Fruit fly (Drosophila melanogaster) whole organism, embryonic: ENCODE data around the gene Art1.
A peak's percentile ranks its signal among the peaks of the same experiment; 100 is the strongest.

ENCODE experiments used
- Bdp1 ChIP-seq: fragments of 200-800 bp; sonication (Bioruptor generic); optimal IDR thresholded peaks from 3 replicates; lab custom pipeline; 2016; ENCODE audit warnings: missing biosample characterization, missing genetic modification characterization
- CG11093 ChIP-seq: fragments of 200-800 bp; sonication (Bioruptor generic); IDR thresholded peaks from 3 replicates; pipeline ENCODE4 v1.3.6; 2022; ENCODE audit warnings: missing biosample characterization, missing genetic modification characterization
- CG11504 ChIP-seq: fragments of 200-800 bp; sonication (Bioruptor generic); optimal IDR thresholded peaks from 3 replicates; lab custom pipeline; 2019; ENCODE audit warnings: missing biosample characterization, mild to moderate bottlenecking, missing genetic modification characterization, moderate library complexity
- CG11560 ChIP-seq: fragments of 200-800 bp; sonication (Bioruptor generic); IDR thresholded peaks from 3 replicates; pipeline ENCODE4 v1.3.6; 2022; ENCODE audit warnings: missing biosample characterization, missing genetic modification characterization
- CG11723 ChIP-seq: fragments of 200-800 bp; sonication (Bioruptor generic); optimal IDR thresholded peaks from 2 replicates; lab custom pipeline; 2017; ENCODE audit warnings: missing biosample characterization, mild to moderate bottlenecking, missing genetic modification characterization
- CG12104 ChIP-seq: fragments of 200-800 bp; sonication (Bioruptor generic); optimal IDR thresholded peaks from 3 replicates; lab custom pipeline; 2016; ENCODE audit warnings: missing biosample characterization, missing genetic modification characterization
- CG12299 ChIP-seq: fragments of 200-800 bp; sonication (Bioruptor generic); optimal IDR thresholded peaks from 2 replicates; lab custom pipeline; 2018; ENCODE audit warnings: missing biosample characterization, mild to moderate bottlenecking, missing genetic modification characterization
- CG12769 ChIP-seq: fragments of 200-800 bp; sonication (Bioruptor generic); optimal IDR thresholded peaks from 2 replicates; lab custom pipeline; 2019; ENCODE audit warnings: missing biosample characterization, mild to moderate bottlenecking, missing genetic modification characterization, moderate library complexity
- CG12942 ChIP-seq: fragments of 200-800 bp; sonication (Bioruptor generic); optimal IDR thresholded peaks from 3 replicates; lab custom pipeline; 2016; ENCODE audit warnings: missing biosample characterization, missing genetic modification characterization
- CG1529 ChIP-seq: fragments of 200-800 bp; sonication (Bioruptor generic); optimal IDR thresholded peaks from 3 replicates; lab custom pipeline; 2018; ENCODE audit warnings: missing biosample characterization, missing genetic modification characterization
- CG1647 ChIP-seq: fragments of 200-800 bp; sonication (Bioruptor generic); optimal IDR thresholded peaks from 3 replicates; lab custom pipeline; 2016; ENCODE audit warnings: missing biosample characterization, missing genetic modification characterization
- CG17328 ChIP-seq: fragments of 200-800 bp; sonication (Bioruptor generic); IDR thresholded peaks from 2 replicates; pipeline ENCODE4 v1.3.6; 2022; ENCODE audit warnings: missing biosample characterization, missing genetic modification characterization
- CG17612 ChIP-seq: fragments of 200-800 bp; sonication (Bioruptor generic); IDR thresholded peaks from 2 replicates; pipeline ENCODE4 v1.3.6; 2022; ENCODE audit warnings: missing biosample characterization, missing genetic modification characterization
- CG17802 ChIP-seq: fragments of 200-800 bp; sonication (Bioruptor generic); optimal IDR thresholded peaks from 2 replicates; lab custom pipeline; 2018; ENCODE audit warnings: missing biosample characterization, mild to moderate bottlenecking, missing genetic modification characterization, moderate library complexity
- CG18011 ChIP-seq: fragments of 200-800 bp; sonication (Bioruptor generic); optimal IDR thresholded peaks from 2 replicates; lab custom pipeline; 2017; ENCODE audit warnings: missing biosample characterization, missing genetic modification characterization, mild to moderate bottlenecking, moderate library complexity, missing genotype
- CG2875 ChIP-seq: fragments of 200-800 bp; sonication (Bioruptor generic); optimal IDR thresholded peaks from 2 replicates; lab custom pipeline; 2017; ENCODE audit warnings: missing biosample characterization, mild to moderate bottlenecking, missing genetic modification characterization, missing genetic modification reagents
- CG30403 ChIP-seq: fragments of 200-800 bp; sonication (Bioruptor generic); optimal IDR thresholded peaks from 3 replicates; lab custom pipeline; 2016; ENCODE audit warnings: missing biosample characterization, missing genetic modification characterization
- CG30431 ChIP-seq: fragments of 200-800 bp; sonication (Bioruptor generic); optimal IDR thresholded peaks from 2 replicates; lab custom pipeline; 2017; ENCODE audit warnings: missing biosample characterization, missing genetic modification characterization
- CG31441 ChIP-seq: fragments of 200-800 bp; sonication (Bioruptor generic); IDR thresholded peaks from 2 replicates; pipeline ENCODE4 v1.3.6; 2022; ENCODE audit warnings: missing biosample characterization, missing genetic modification characterization
- CG32532 ChIP-seq: fragments of 200-800 bp; sonication (Bioruptor generic); IDR thresholded peaks from 2 replicates; pipeline ENCODE4 v1.3.6; 2022; ENCODE audit warnings: missing biosample characterization, missing genetic modification characterization
- CG4854 ChIP-seq: fragments of 200-800 bp; sonication (Bioruptor generic); optimal IDR thresholded peaks from 2 replicates; lab custom pipeline; 2016; ENCODE audit warnings: missing biosample characterization, missing genetic modification characterization, inconsistent platforms
- CG6254 ChIP-seq: fragments of 200-800 bp; sonication (Bioruptor generic); optimal IDR thresholded peaks from 3 replicates; lab custom pipeline; 2017; ENCODE audit warnings: mild to moderate bottlenecking, missing biosample characterization, missing genetic modification reagents, missing genetic modification characterization
- CG6654 ChIP-seq: fragments of 200-800 bp; sonication (Bioruptor generic); optimal IDR thresholded peaks from 2 replicates; lab custom pipeline; 2017; ENCODE audit warnings: missing biosample characterization, mild to moderate bottlenecking, missing genetic modification characterization
- CG8388 ChIP-seq: fragments of 200-800 bp; sonication (Bioruptor generic); optimal IDR thresholded peaks from 2 replicates; lab custom pipeline; 2019; ENCODE audit warnings: missing biosample characterization, mild to moderate bottlenecking, missing genetic modification characterization, moderate library complexity
- D ChIP-seq, 2 experiments: fragments of 200-800 bp in 1 of 2; fragments of >200 bp in 1 of 2; sonication (Bioruptor generic) in 1 of 2; optimal IDR thresholded peaks; 2 replicates in 1 of 2; 3 replicates in 1 of 2; lab custom pipeline; 2017; ENCODE audit warnings: mild to moderate bottlenecking in 1 of 2, missing biosample characterization in 1 of 2, missing genetic modification characterization in 1 of 2, missing genetic modification reagents in 1 of 2
- Dbx ChIP-seq: fragments of 200-800 bp; sonication (Bioruptor generic); IDR thresholded peaks from 3 replicates; pipeline ENCODE4 v1.3.6; 2022; ENCODE audit warnings: missing biosample characterization, missing genetic modification characterization
- Dfd ChIP-seq, 2 experiments: fragments of >200 bp; optimal IDR thresholded peaks; 2 replicates each; lab custom pipeline; 2017; ENCODE audit warnings: missing biosample characterization in 2 of 2, missing genetic modification characterization in 2 of 2
- Doc2 ChIP-seq: fragments of 200-800 bp; sonication (Bioruptor generic); IDR thresholded peaks from 2 replicates; pipeline ENCODE4 v1.3.6; 2022; ENCODE audit warnings: missing biosample characterization, missing genetic modification characterization
- Doc3 ChIP-seq: fragments of 200-800 bp; sonication (Bioruptor generic); IDR thresholded peaks from 3 replicates; pipeline ENCODE4 v1.3.6; 2022; ENCODE audit warnings: missing biosample characterization, missing genetic modification characterization; ENCODE audit not compliant: partially characterized antibody
- ERR ChIP-seq: fragments of 200-800 bp; sonication (Bioruptor generic); optimal IDR thresholded peaks from 2 replicates; lab custom pipeline; 2016; ENCODE audit warnings: missing biosample characterization, missing genetic modification characterization
- Hr51 ChIP-seq, 2 experiments: fragments of 200-800 bp; sonication (Bioruptor generic); optimal IDR thresholded peaks; 2 replicates in 1 of 2; 3 replicates in 1 of 2; lab custom pipeline; 2016 to 2018; ENCODE audit warnings: missing biosample characterization in 2 of 2, missing genetic modification characterization in 2 of 2, mild to moderate bottlenecking in 1 of 2, moderate library complexity in 1 of 2
- NFAT ChIP-seq: fragments of 200-800 bp; sonication (Bioruptor generic); IDR thresholded peaks from 2 replicates; pipeline ENCODE4 v1.3.6; 2022; ENCODE audit warnings: missing biosample characterization, missing genetic modification characterization
- Nf-YB ChIP-seq: fragments of 200-800 bp; sonication (Bioruptor generic); optimal IDR thresholded peaks from 3 replicates; lab custom pipeline; 2019; ENCODE audit warnings: missing biosample characterization, mild to moderate bottlenecking, missing genetic modification characterization, moderate library complexity
- Ptx1 ChIP-seq: fragments of 200-800 bp; sonication (Bioruptor generic); IDR thresholded peaks from 2 replicates; pipeline ENCODE4 v1.3.6; 2022; ENCODE audit warnings: missing biosample characterization, missing genetic modification characterization
- Sox102F ChIP-seq: fragments of 200-800 bp; sonication (Bioruptor generic); optimal IDR thresholded peaks from 2 replicates; lab custom pipeline; 2018; ENCODE audit warnings: missing biosample characterization, mild to moderate bottlenecking, missing genetic modification characterization, moderate library complexity
- cwo ChIP-seq: fragments of 200-800 bp; sonication (Bioruptor generic); optimal IDR thresholded peaks from 3 replicates; lab custom pipeline; 2017; ENCODE audit warnings: missing biosample characterization, missing genetic modification characterization, mild to moderate bottlenecking, moderate library complexity, missing genetic modification reagents
- dati ChIP-seq: fragments of 200-800 bp; sonication (Bioruptor generic); IDR thresholded peaks from 2 replicates; pipeline ENCODE4 v1.3.6; 2022; ENCODE audit warnings: missing biosample characterization, missing genetic modification characterization
- fd64A ChIP-seq: fragments of 200-800 bp; sonication (Bioruptor generic); optimal IDR thresholded peaks from 3 replicates; lab custom pipeline; 2018; ENCODE audit warnings: missing biosample characterization, mild to moderate bottlenecking, missing genetic modification characterization
- gcm2 ChIP-seq: fragments of 200-800 bp; sonication (Bioruptor generic); optimal IDR thresholded peaks from 2 replicates; lab custom pipeline; 2016; ENCODE audit warnings: missing biosample characterization, missing genetic modification characterization
- pb ChIP-seq: fragments of 200-800 bp; sonication (Bioruptor generic); optimal IDR thresholded peaks from 3 replicates; lab custom pipeline; 2016; ENCODE audit warnings: missing biosample characterization, missing genetic modification characterization
- ranshi ChIP-seq: fragments of 200-800 bp; sonication (Bioruptor generic); IDR thresholded peaks from 2 replicates; pipeline ENCODE4 v1.3.6; 2022; ENCODE audit warnings: missing biosample characterization, missing genetic modification characterization
- row ChIP-seq: fragments of 200-800 bp; sonication (Bioruptor generic); IDR thresholded peaks from 3 replicates; pipeline ENCODE4 v1.3.6; 2022; ENCODE audit warnings: missing biosample characterization, missing genetic modification characterization
- sens ChIP-seq: fragments of 200-800 bp; sonication (Bioruptor generic); peaks from one replicate; lab custom pipeline; 2016; ENCODE audit warnings: missing biosample characterization, missing genetic modification characterization
- sna ChIP-seq: fragments of 200-800 bp; sonication (Bioruptor generic); IDR thresholded peaks from 2 replicates; pipeline ENCODE4 v1.3.6; 2022; ENCODE audit warnings: missing biosample characterization, missing genetic modification characterization; ENCODE audit not compliant: partially characterized antibody
- sob ChIP-seq: fragments of 200-800 bp; sonication (Bioruptor generic); IDR thresholded peaks from 2 replicates; pipeline ENCODE4 v1.3.6; 2022; ENCODE audit warnings: missing biosample characterization, missing genetic modification characterization
- ttk ChIP-seq: fragments of 200-800 bp; sonication (Bioruptor generic); IDR thresholded peaks from 2 replicates; pipeline ENCODE4 v2.1.2; 2022; ENCODE audit warnings: missing biosample characterization, missing genetic modification characterization
- zfh1 ChIP-seq: fragments of 200-800 bp; sonication (Bioruptor generic); IDR thresholded peaks from 3 replicates; pipeline ENCODE4 v1.3.6; 2022; ENCODE audit warnings: missing biosample characterization, missing genetic modification characterization

The Art1 gene

dm6 chr3R:10760966-10761855, 26.8 kb downstream of the Art1 start, which contains the start of the genes MED7 and Cap-H2 (continued):
- no peak for TF ChIP-seq CG8388 (GFP tag; lab: Kevin White, UChicago)
- TF ChIP-seq CG12104: peak; percentile 32
- TF ChIP-seq CG1647 (GFP tag; lab: Kevin White, UChicago): peak; percentile 68
- TF ChIP-seq Dfd (GFP tag; optimal IDR thresholded peaks at IDR 0.05; lab: Kevin White, UChicago): no peak
- TF ChIP-seq ranshi (GFP tag; lab: Robert Waterston, UW): peak; percentile 91
- TF ChIP-seq CG12299: peak; percentile 47
- TF ChIP-seq CG12769: peak; percentile 69
- TF ChIP-seq fd64A (GFP tag; lab: Kevin White, UChicago): no peak
- peak; percentile 88 for TF ChIP-seq zfh1 (GFP tag; lab: Robert Waterston, UW)
- TF ChIP-seq Nf-YB: peak; percentile 55
- TF ChIP-seq NFAT: peak; percentile 69
- TF ChIP-seq Bdp1 (GFP tag; lab: Kevin White, UChicago): peak; percentile 70
- peak; percentile 88 for TF ChIP-seq ttk (GFP tag; lab: Robert Waterston, UW)
- peak; percentile 0 for TF ChIP-seq CG17802 (tag; lab: Kevin White, UChicago)
- TF ChIP-seq CG11504 (tag; lab: Kevin White, UChicago): no peak
- TF ChIP-seq sob: peak; percentile 93
- TF ChIP-seq dati (GFP tag; lab: Robert Waterston, UW): 0 out of 2 replicates have a peak, but pooled peaks have one; percentile 18
- TF ChIP-seq Ptx1 (GFP tag; lab: Robert Waterston, UW): peak; percentile 89
- TF ChIP-seq row: peak; percentile 98
- peak; percentile 25 for TF ChIP-seq D (optimal IDR thresholded peaks at IDR 0.05; lab: Kevin White, UChicago)
- peak; percentile 60 for TF ChIP-seq D (GFP tag; optimal IDR thresholded peaks at IDR 0.05; lab: Kevin White, UChicago)
- no peak for TF ChIP-seq CG2875
- TF ChIP-seq CG17328 (GFP tag; lab: Robert Waterston, UW): peak; percentile 78
- TF ChIP-seq CG30403 (GFP tag; lab: Kevin White, UChicago): peak; percentile 91
- TF ChIP-seq pb (GFP tag; lab: Kevin White, UChicago): peak; percentile 50
- peak; percentile 76 for TF ChIP-seq CG4854 (GFP tag; lab: Kevin White, UChicago)
- peak; percentile 52 for TF ChIP-seq CG30431 (GFP tag; lab: Kevin White, UChicago)
- TF ChIP-seq CG6654: peak; percentile 7
- peak; percentile 99 for TF ChIP-seq Doc3 (GFP tag; lab: Robert Waterston, UW)
- TF ChIP-seq CG6254 (GFP tag; lab: Kevin White, UChicago): peak; percentile 18
- TF ChIP-seq CG17612 (GFP tag; lab: Robert Waterston, UW): peak; percentile 55; the same call in 1 of the 2 replicates
- TF ChIP-seq Doc2 (GFP tag; lab: Robert Waterston, UW): no peak
- peak; percentile 49; the same call in 1 of the 3 replicates for TF ChIP-seq CG11560
- peak in 1 of 2 experiments; percentile 85 for TF ChIP-seq Hr51 (GFP tag; optimal IDR thresholded peaks at IDR 0.05; lab: Kevin White, UChicago)
- TF ChIP-seq CG31441 (GFP tag; lab: Robert Waterston, UW): no peak; the same call in none of the 2 replicates
- peak; percentile 74 for TF ChIP-seq CG11093 (GFP tag; lab: Robert Waterston, UW)
- TF ChIP-seq sna (GFP tag; lab: Robert Waterston, UW): peak; percentile 100
- TF ChIP-seq sens (GFP tag; lab: Kevin White, UChicago): peak; percentile 97
- peak; percentile 11 for TF ChIP-seq cwo (GFP tag; lab: Kevin White, UChicago)
- TF ChIP-seq ERR (GFP tag; lab: Kevin White, UChicago): peak; percentile 41
- peak; percentile 88 for TF ChIP-seq CG32532
- peak; percentile 69 for TF ChIP-seq gcm2
- TF ChIP-seq CG18011 (GFP tag; lab: Kevin White, UChicago): peak; percentile 6
- TF ChIP-seq CG11723 (GFP tag; lab: Kevin White, UChicago): peak; percentile 50
- TF ChIP-seq Sox102F (GFP tag; lab: Kevin White, UChicago): no peak
- TF ChIP-seq Dbx: peak; percentile 89
- TF ChIP-seq CG1529: peak; percentile 3
- TF ChIP-seq CG12942 (GFP tag; lab: Kevin White, UChicago): peak; percentile 80
